Fruit fly (Drosophila melanogaster) whole organism, embryonic: Measurements from ENCODE around the gene CG42591.

Source experiments
- CG17186 ChIP-seq: fragments of 200-800 bp; sonication (Bioruptor generic); optimal IDR thresholded peaks from 3 replicates; lab custom pipeline; 2017; ENCODE audit warnings: missing biosample characterization, missing genetic modification reagents, missing genetic modification characterization
- D19A ChIP-seq: fragments of 200-800 bp; optimal IDR thresholded peaks from 3 replicates; lab custom pipeline; 2019; ENCODE audit warnings: missing biosample characterization, mild to moderate bottlenecking, missing genetic modification characterization, moderate library complexity

Gene CG42591

dm6 chr3L:8024278-8025140, 45.3 kb downstream of the CG42591 start (continued):
- no peak for TF ChIP-seq CG17186 (GFP tag; lab: Kevin White, UChicago)
- peak; percentile 27 for TF ChIP-seq D19A (tag; lab: Kevin White, UChicago)
